Fruit fly (Drosophila melanogaster): Measurements from ENCODE around the gene CG34299.
A peak's percentile ranks its signal among the peaks of the same experiment; 100 is the strongest.

CG34299 gene

DNA sequence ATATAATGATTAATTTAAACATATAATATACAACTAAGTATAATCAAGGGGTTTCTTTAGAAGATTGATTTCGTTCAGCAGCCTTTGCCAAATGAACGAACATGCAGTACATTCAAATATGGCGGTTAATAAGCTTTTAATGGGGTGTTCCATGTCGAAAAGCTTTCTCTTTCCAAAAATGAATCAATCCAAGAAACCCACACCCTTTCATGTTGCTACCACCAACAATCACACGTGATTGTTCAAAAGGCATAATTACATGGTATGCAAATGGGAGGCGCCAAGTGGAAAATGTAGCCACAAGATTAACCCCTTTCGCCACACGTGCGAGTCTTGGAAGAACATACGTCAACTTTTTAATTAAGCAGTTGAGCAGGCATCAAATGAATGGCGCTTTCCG is 43.4 kb upstream of the CG34299 start (continued):
- TF ChIP-seq D (optimal IDR thresholded peaks at IDR 0.05) (no peak), D (GFP tag; optimal IDR thresholded peaks at IDR 0.05) (no peak), CG34376 (GFP tag; optimal IDR thresholded peaks at IDR 0.05) (no peak), zen (tag; optimal IDR thresholded peaks at IDR 0.05) (no peak), cwo (GFP tag; optimal IDR thresholded peaks at IDR 0.05) (peak; percentile 73), vvl (GFP tag; IDR thresholded peaks at IDR 0.05) (peak; percentile 35; the same call in 1 of the 2 replicates), nerfin-1 (tag; optimal IDR thresholded peaks at IDR 0.05) (no peak), Dfd (GFP tag; optimal IDR thresholded peaks at IDR 0.05) (no peak), ken (GFP tag; IDR thresholded peaks at IDR 0.05) (no peak), peb (GFP tag; IDR thresholded peaks at IDR 0.05) (no peak), CG13287 (GFP tag; IDR thresholded peaks at IDR 0.05; ENCODE audit: partially characterized antibody) (peak; percentile 5; the same call in 1 of the 2 replicates), E2f2 (GFP tag; IDR thresholded peaks at IDR 0.05) (peak; percentile 90), fd102C (GFP tag; optimal IDR thresholded peaks at IDR 0.05) (no peak), ATbp (GFP tag; optimal IDR thresholded peaks at IDR 0.05) (no peak), stc (GFP tag; IDR thresholded peaks at IDR 0.05) (no peak; the same call in 1 of the 2 replicates), Neu2 (GFP tag; optimal IDR thresholded peaks at IDR 0.05; ENCODE audit: borderline replicate concordance) (no peak), Dbx (GFP tag; IDR thresholded peaks at IDR 0.05) (peak; percentile 44; the same call in 1 of the 3 replicates), ttk (GFP tag; IDR thresholded peaks at IDR 0.05) (no peak), sens (GFP tag) (peak; percentile 12), tll (GFP tag; optimal IDR thresholded peaks at IDR 0.05) (no peak), CG8290 (GFP tag; optimal IDR thresholded peaks at IDR 0.05) (no peak), CG8290 (tag; optimal IDR thresholded peaks at IDR 0.05) (peak in 1 of 2 experiments; percentile 11), CG1602 (GFP tag; optimal IDR thresholded peaks at IDR 0.05) (no peak), CG5245 (GFP tag; optimal IDR thresholded peaks at IDR 0.05) (no peak), pfk (GFP tag; optimal IDR thresholded peaks at IDR 0.05) (no peak), CG16815 (GFP tag; optimal IDR thresholded peaks at IDR 0.05) (no peak), fd64A (GFP tag; optimal IDR thresholded peaks at IDR 0.05) (no peak), Gug (GFP tag; IDR thresholded peaks at IDR 0.05) (no peak), Xrp1 (GFP tag; IDR thresholded peaks at IDR 0.05) (no peak), Ets65A (GFP tag) (no peak), shn (GFP tag; optimal IDR thresholded peaks at IDR 0.05) (no peak), CG11504 (tag; optimal IDR thresholded peaks at IDR 0.05) (peak; percentile 72), fd3F (GFP tag; optimal IDR thresholded peaks at IDR 0.05) (no peak), abd-A (tag; optimal IDR thresholded peaks at IDR 0.05) (no peak), CG3726 (GFP tag; IDR thresholded peaks at IDR 0.05) (no peak), dmrt99B (tag; optimal IDR thresholded peaks at IDR 0.05) (no peak), zfh2 (GFP tag; optimal IDR thresholded peaks at IDR 0.05) (no peak), sug (tag; optimal IDR thresholded peaks at IDR 0.05) (peak; percentile 13), corto (GFP tag; optimal IDR thresholded peaks at IDR 0.05) (no peak), Dek (tag; optimal IDR thresholded peaks at IDR 0.05) (no peak), sc (optimal IDR thresholded peaks at IDR 0.05) (no peak), sc (GFP tag; optimal IDR thresholded peaks at IDR 0.05) (no peak), Nf-YC (tag; optimal IDR thresholded peaks at IDR 0.05) (peak; percentile 18), CG12769 (tag; optimal IDR thresholded peaks at IDR 0.05) (peak; percentile 6), nau (GFP tag; optimal IDR thresholded peaks at IDR 0.05) (peak; percentile 2), seq (GFP tag; IDR thresholded peaks at IDR 0.05) (no peak), Mes4 (GFP tag; optimal IDR thresholded peaks at IDR 0.05) (no peak), CG7987 (GFP tag; optimal IDR thresholded peaks at IDR 0.05) (no peak), CG7271 (tag; optimal IDR thresholded peaks at IDR 0.05) (no peak), B-H2 (GFP tag; optimal IDR thresholded peaks at IDR 0.05) (peak; percentile 1), eve (GFP tag; optimal IDR thresholded peaks at IDR 0.05) (peak in 1 of 2 experiments; percentile 61), ash1 (GFP tag; optimal IDR thresholded peaks at IDR 0.05) (no peak)

Data from whole organism, embryonic.